Worm (Caenorhabditis elegans): ENCODE data around the gene srw-90.

The srw-90 gene

ce11 chrV:1721966-1722365 lies 20.1 kb downstream of the srw-90 start, which contains the start of gene srw-101:
Gene srw-101, plus strand, starts transcription at chrV:1722266.
- TF ChIP-seq sem-2 (GFP tag; optimal IDR thresholded peaks at IDR 0.05) (no peak), lsy-2 (tag; optimal IDR thresholded peaks at IDR 0.05) (no peak), M03D4.4 (tag; optimal IDR thresholded peaks at IDR 0.05) (no peak), ces-1 (GFP tag; optimal IDR thresholded peaks at IDR 0.05) (no peak), unc-120 (tag; optimal IDR thresholded peaks at IDR 0.05; ENCODE audit: poor library complexity, severe bottlenecking) (no peak), lin-32 (GFP tag; optimal IDR thresholded peaks at IDR 0.05) (no peak), flh-1 (GFP tag; optimal IDR thresholded peaks at IDR 0.05) (no peak), ceh-43 (GFP tag; optimal IDR thresholded peaks at IDR 0.05) (no peak), sptf-1 (tag; optimal IDR thresholded peaks at IDR 0.05) (no peak), ceh-39 (tag; optimal IDR thresholded peaks at IDR 0.05) (no peak), tbx-8 (GFP tag; optimal IDR thresholded peaks at IDR 0.05) (no peak), drap-1 (GFP tag; optimal IDR thresholded peaks at IDR 0.05) (no peak), ceh-83 (GFP tag; optimal IDR thresholded peaks at IDR 0.05) (no peak), zip-8 (tag; optimal IDR thresholded peaks at IDR 0.05) (no peak), nhr-2 (tag; optimal IDR thresholded peaks at IDR 0.05) (no peak)

ce11 chrV:1725353-1725752 lies 23.5 kb downstream of the srw-90 start, which contains the start of gene sri-27:
Gene sri-27, plus strand, starts transcription at chrV:1725653.
- TF ChIP-seq lsy-2 (tag; optimal IDR thresholded peaks at IDR 0.05) (no peak), ceh-83 (GFP tag; optimal IDR thresholded peaks at IDR 0.05) (no peak), sptf-1 (tag; optimal IDR thresholded peaks at IDR 0.05) (no peak), nhr-237 (tag; optimal IDR thresholded peaks at IDR 0.05) (no peak), snpc-4 (tag; optimal IDR thresholded peaks at IDR 0.05) (no peak), M03D4.4 (tag; optimal IDR thresholded peaks at IDR 0.05) (no peak), lin-32 (GFP tag; optimal IDR thresholded peaks at IDR 0.05) (no peak), elt-3 (tag; optimal IDR thresholded peaks at IDR 0.05) (no peak), elt-1 (tag; optimal IDR thresholded peaks at IDR 0.05; ENCODE audit: borderline replicate concordance, insufficient read depth) (no peak), mab-5 (tag; optimal IDR thresholded peaks at IDR 0.05) (no peak), nhr-76 (tag; optimal IDR thresholded peaks at IDR 0.05) (no peak), ztf-11 (tag; optimal IDR thresholded peaks at IDR 0.05) (no peak), mep-1 (tag; optimal IDR thresholded peaks at IDR 0.05) (no peak), unc-62 (GFP tag; optimal IDR thresholded peaks at IDR 0.05) (no peak), unc-39 (tag; optimal IDR thresholded peaks at IDR 0.05) (no peak), cnd-1 (tag; optimal IDR thresholded peaks at IDR 0.05) (no peak)

- no peak for TF ChIP-seq unc-62 (GFP tag; optimal IDR thresholded peaks at IDR 0.05)
- TF ChIP-seq ceh-43 (GFP tag; optimal IDR thresholded peaks at IDR 0.05): no peak
- no peak for TF ChIP-seq nhr-237 (tag; optimal IDR thresholded peaks at IDR 0.05)
- TF ChIP-seq ceh-39 (tag; optimal IDR thresholded peaks at IDR 0.05): no peak
- no peak for TF ChIP-seq sptf-1 (tag; optimal IDR thresholded peaks at IDR 0.05)
- TF ChIP-seq elt-3 (tag; optimal IDR thresholded peaks at IDR 0.05): no peak
- TF ChIP-seq drap-1 (GFP tag; optimal IDR thresholded peaks at IDR 0.05): no peak
- TF ChIP-seq snpc-4 (tag; optimal IDR thresholded peaks at IDR 0.05): no peak
- TF ChIP-seq elt-1 (tag; optimal IDR thresholded peaks at IDR 0.05; ENCODE audit: borderline replicate concordance, insufficient read depth): no peak
- TF ChIP-seq nhr-76 (tag; optimal IDR thresholded peaks at IDR 0.05): no peak
- TF ChIP-seq tbx-8 (GFP tag; optimal IDR thresholded peaks at IDR 0.05): no peak
- no peak for TF ChIP-seq M03D4.4 (tag; optimal IDR thresholded peaks at IDR 0.05)
- no peak for TF ChIP-seq mep-1 (tag; optimal IDR thresholded peaks at IDR 0.05)
- TF ChIP-seq ztf-11 (tag; optimal IDR thresholded peaks at IDR 0.05): no peak
- TF ChIP-seq sem-2 (GFP tag; optimal IDR thresholded peaks at IDR 0.05): no peak
- no peak for TF ChIP-seq nhr-2 (tag; optimal IDR thresholded peaks at IDR 0.05)
Measured at ce11 chrV:1731918-1732317, 30.1 kb downstream of the srw-90 start, which contains the start of gene gst-21. Gene gst-21, minus strand, starts transcription at chrV:1732018.

- no peak for TF ChIP-seq ceh-43 (GFP tag; optimal IDR thresholded peaks at IDR 0.05)
Measured at ce11 chrV:1734569-1734968, 32.7 kb downstream of the srw-90 start, which contains the start of gene str-160. Gene str-160, plus strand, starts transcription at chrV:1734869.

ce11 chrV:1741074-1741473 lies 39.2 kb downstream of the srw-90 start, which contains the start of gene srab-25:
Gene srab-25, minus strand, starts transcription at chrV:1741174.
- TF ChIP-seq zip-8 (tag; optimal IDR thresholded peaks at IDR 0.05) (no peak), flh-1 (GFP tag; optimal IDR thresholded peaks at IDR 0.05) (no peak), hlh-1 (tag; optimal IDR thresholded peaks at IDR 0.05) (no peak), drap-1 (GFP tag; optimal IDR thresholded peaks at IDR 0.05) (no peak)

ce11 chrV:1743205-1743870 lies 41.5 kb downstream of the srw-90 start, which contains the start of gene nhr-256:
Gene nhr-256, plus strand, starts transcription at chrV:1743771.
- TF ChIP-seq nhr-28 (tag; optimal IDR thresholded peaks at IDR 0.05) (peak; percentile 74), lin-32 (GFP tag; optimal IDR thresholded peaks at IDR 0.05) (no peak), ceh-39 (tag; optimal IDR thresholded peaks at IDR 0.05) (no peak), M03D4.4 (tag; optimal IDR thresholded peaks at IDR 0.05) (no peak), pha-4 (tag; optimal IDR thresholded peaks at IDR 0.05) (peak; percentile 68), ham-2 (GFP tag; optimal IDR thresholded peaks at IDR 0.05) (peak; percentile 65), ces-1 (GFP tag; optimal IDR thresholded peaks at IDR 0.05) (peak; percentile 55), unc-120 (tag; optimal IDR thresholded peaks at IDR 0.05; ENCODE audit: poor library complexity, severe bottlenecking) (no peak), unc-62 (GFP tag; optimal IDR thresholded peaks at IDR 0.05) (peak; percentile 52), nhr-12 (tag; optimal IDR thresholded peaks at IDR 0.05) (peak; percentile 78), mep-1 (tag; optimal IDR thresholded peaks at IDR 0.05) (peak; percentile 19), elt-3 (tag; optimal IDR thresholded peaks at IDR 0.05) (peak; percentile 48), nhr-237 (tag; optimal IDR thresholded peaks at IDR 0.05) (peak; percentile 71)

Measured in whole organism, mixed stage, embryonic.